Worm (Caenorhabditis elegans): ENCODE measurements around the gene nhr-30.

- TF ChIP-seq unc-55 (GFP tag; optimal IDR thresholded peaks at IDR 0.05) (no peak), nhr-77 (tag; optimal IDR thresholded peaks at IDR 0.05) (no peak), nhr-237 (tag; optimal IDR thresholded peaks at IDR 0.05) (no peak)
These were observed at the start of gene nhr-30 for ce11 chrV:9044871-9045270.
